Worm (Caenorhabditis elegans): ENCODE results near the gene zig-13.

zig-13 gene

ce11 chrIII:157980-158379 lies 1.4 kb upstream of the zig-13 start:
- TF ChIP-seq peb-1 (tag; optimal IDR thresholded peaks at IDR 0.05), result no peak
- TF ChIP-seq sem-4 (tag; optimal IDR thresholded peaks at IDR 0.05), result no peak
- TF ChIP-seq elt-3 (tag; optimal IDR thresholded peaks at IDR 0.05), result no peak
- no peak for TF ChIP-seq zag-1 (tag; optimal IDR thresholded peaks at IDR 0.05)
- no peak for TF ChIP-seq dmd-4 (tag; optimal IDR thresholded peaks at IDR 0.05)
- TF ChIP-seq ama-1 (optimal IDR thresholded peaks at IDR 0.05), result no peak
- TF ChIP-seq snpc-4 (tag; optimal IDR thresholded peaks at IDR 0.05), result no peak
- TF ChIP-seq nhr-77 (tag; optimal IDR thresholded peaks at IDR 0.05), result no peak
- no peak for TF ChIP-seq nhr-25 (tag; optimal IDR thresholded peaks at IDR 0.05)

- TF ChIP-seq ztf-4 (tag; optimal IDR thresholded peaks at IDR 0.05), result no peak
- TF ChIP-seq skn-1 (tag; optimal IDR thresholded peaks at IDR 0.05), result peak; percentile 34
- peak; percentile 61 for TF ChIP-seq gmeb-1 (tag; optimal IDR thresholded peaks at IDR 0.05)
- peak; percentile 71 for TF ChIP-seq crh-2 (tag; optimal IDR thresholded peaks at IDR 0.05)
- no peak for TF ChIP-seq unc-39 (tag; optimal IDR thresholded peaks at IDR 0.05)
- TF ChIP-seq C34F6.9 (tag; optimal IDR thresholded peaks at IDR 0.05), result no peak
- peak; percentile 72 for TF ChIP-seq sma-9 (GFP tag; optimal IDR thresholded peaks at IDR 0.05)
- TF ChIP-seq sma-9 (tag; optimal IDR thresholded peaks at IDR 0.05), result no peak
- no peak for TF ChIP-seq nhr-6 (tag; optimal IDR thresholded peaks at IDR 0.05)
- no peak for TF ChIP-seq snpc-4 (tag; optimal IDR thresholded peaks at IDR 0.05)
- TF ChIP-seq unc-62 (GFP tag; optimal IDR thresholded peaks at IDR 0.05), result no peak
- TF ChIP-seq egl-27 (tag; optimal IDR thresholded peaks at IDR 0.05), result peak; percentile 55
- TF ChIP-seq R02D3.7 (tag; optimal IDR thresholded peaks at IDR 0.05), result no peak
- TF ChIP-seq nhr-77 (tag; optimal IDR thresholded peaks at IDR 0.05), result no peak
- TF ChIP-seq fos-1 (tag; optimal IDR thresholded peaks at IDR 0.05), result peak; percentile 100
- TF ChIP-seq lsy-2 (tag; optimal IDR thresholded peaks at IDR 0.05), result no peak
- TF ChIP-seq sma-3 (GFP tag; optimal IDR thresholded peaks at IDR 0.05), result peak; percentile 17
- no peak for TF ChIP-seq lin-13 (GFP tag; optimal IDR thresholded peaks at IDR 0.05)
- TF ChIP-seq unc-55 (GFP tag; optimal IDR thresholded peaks at IDR 0.05), result no peak
- TF ChIP-seq lin-39 (tag; optimal IDR thresholded peaks at IDR 0.05), result no peak
These were observed 2.4 kb downstream of the zig-13 start for ce11 chrIII:154168-154567.

ce11 chrIII:151084-151483 lies 5.5 kb downstream of the zig-13 start:
- no peak for TF ChIP-seq dmd-4 (tag; optimal IDR thresholded peaks at IDR 0.05)
- no peak for TF ChIP-seq aly-2 (tag; optimal IDR thresholded peaks at IDR 0.05)
- no peak for TF ChIP-seq nhr-6 (tag; optimal IDR thresholded peaks at IDR 0.05)
- no peak for TF ChIP-seq nhr-23 (tag; optimal IDR thresholded peaks at IDR 0.05)
- TF ChIP-seq mab-5 (tag; optimal IDR thresholded peaks at IDR 0.05), result no peak
- TF ChIP-seq zag-1 (tag; optimal IDR thresholded peaks at IDR 0.05), result no peak
- TF ChIP-seq crh-2 (tag; optimal IDR thresholded peaks at IDR 0.05), result no peak
- no peak for TF ChIP-seq blmp-1 (tag; optimal IDR thresholded peaks at IDR 0.05; ENCODE audit: insufficient read depth)
- TF ChIP-seq ZK546.5 (tag; optimal IDR thresholded peaks at IDR 0.05), result no peak

- TF ChIP-seq ceh-16 (tag; optimal IDR thresholded peaks at IDR 0.05) (no peak), dmd-4 (tag; optimal IDR thresholded peaks at IDR 0.05) (no peak), aly-2 (tag; optimal IDR thresholded peaks at IDR 0.05) (no peak), blmp-1 (tag; optimal IDR thresholded peaks at IDR 0.05; ENCODE audit: insufficient read depth) (no peak), nhr-23 (tag; optimal IDR thresholded peaks at IDR 0.05) (no peak), lin-13 (GFP tag; optimal IDR thresholded peaks at IDR 0.05) (no peak), nhr-237 (tag; optimal IDR thresholded peaks at IDR 0.05) (no peak), zag-1 (tag; optimal IDR thresholded peaks at IDR 0.05) (no peak), nhr-11 (tag; optimal IDR thresholded peaks at IDR 0.05) (no peak), fos-1 (tag; optimal IDR thresholded peaks at IDR 0.05) (no peak)
These were observed 7.4 kb downstream of the zig-13 start for ce11 chrIII:149132-149531.

- TF ChIP-seq mdl-1 (tag; optimal IDR thresholded peaks at IDR 0.05), result no peak
- TF ChIP-seq blmp-1 (tag; optimal IDR thresholded peaks at IDR 0.05; ENCODE audit: insufficient read depth), result no peak
- TF ChIP-seq snpc-4 (tag; optimal IDR thresholded peaks at IDR 0.05), result no peak
- no peak for TF ChIP-seq lin-13 (GFP tag; optimal IDR thresholded peaks at IDR 0.05)
- peak; percentile 4 for TF ChIP-seq gmeb-1 (tag; optimal IDR thresholded peaks at IDR 0.05)
- TF ChIP-seq fos-1 (tag; optimal IDR thresholded peaks at IDR 0.05), result peak; percentile 65
- TF ChIP-seq ztf-4 (tag; optimal IDR thresholded peaks at IDR 0.05), result no peak
- TF ChIP-seq unc-55 (GFP tag; optimal IDR thresholded peaks at IDR 0.05), result no peak
These were observed 8.9 kb downstream of the zig-13 start, which contains the start of gene sqst-5 for ce11 chrIII:147570-148076. Gene sqst-5 (minus strand): TSS chrIII:147620.
